Fruit fly (Drosophila melanogaster): ENCODE data around the gene Acsf3.

Acsf3 gene

DNA sequence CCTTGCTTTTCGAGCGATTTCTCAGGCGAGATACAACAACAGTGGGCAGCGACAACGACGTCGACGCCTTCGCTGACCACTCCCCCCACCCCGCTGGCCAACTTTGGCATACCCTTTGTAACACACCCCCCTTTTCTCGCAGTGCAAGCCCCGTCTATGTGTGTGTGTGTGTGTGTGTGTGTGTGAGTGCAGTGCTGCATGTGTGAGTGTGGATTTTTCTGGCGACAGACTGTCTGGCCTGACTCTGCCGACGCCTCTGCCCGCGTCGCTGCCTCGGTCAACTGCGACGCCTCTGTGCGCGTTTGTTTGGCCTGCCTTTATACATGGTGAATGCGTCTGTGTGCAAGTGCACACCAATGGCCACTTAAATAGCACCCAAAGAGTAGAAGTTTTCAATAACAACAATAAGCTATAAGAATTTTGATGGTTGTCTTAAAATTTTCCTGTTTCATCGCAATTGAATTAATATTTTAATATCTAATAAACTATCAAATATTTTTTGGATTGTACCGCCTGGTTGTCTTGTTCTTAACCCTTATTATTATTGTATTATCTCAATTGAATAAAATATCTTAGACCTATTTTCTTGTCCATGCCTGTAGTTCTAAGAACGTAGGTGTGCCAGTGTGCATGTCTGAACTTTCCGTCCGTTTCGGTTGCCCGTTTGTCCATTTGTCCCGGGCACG is 34.8 kb upstream of the Acsf3 start (continued):
- TF ChIP-seq Sin3A (optimal IDR thresholded peaks at IDR 0.05) (no peak), CG30020 (tag; optimal IDR thresholded peaks at IDR 0.05) (peak; percentile 74), onecut (GFP tag; IDR thresholded peaks at IDR 0.05) (peak; percentile 82), Fer3 (tag; optimal IDR thresholded peaks at IDR 0.05) (peak; percentile 82), sens-2 (GFP tag; IDR thresholded peaks at IDR 0.05) (peak; percentile 81), CG15479 (GFP tag; optimal IDR thresholded peaks at IDR 0.05) (peak; percentile 76), grau (tag; optimal IDR thresholded peaks at IDR 0.05) (peak; percentile 92), Dfd (GFP tag; optimal IDR thresholded peaks at IDR 0.05) (no peak), Mad (GFP tag; optimal IDR thresholded peaks at IDR 0.05) (peak; percentile 57), sqz (GFP tag; optimal IDR thresholded peaks at IDR 0.05) (peak; percentile 93), Blimp-1 (GFP tag; optimal IDR thresholded peaks at IDR 0.05) (peak; percentile 93), abd-A (tag; optimal IDR thresholded peaks at IDR 0.05) (peak; percentile 39), BEAF-32 (GFP tag; optimal IDR thresholded peaks at IDR 0.05) (no peak), Usf (GFP tag; optimal IDR thresholded peaks at IDR 0.05) (peak; percentile 40), CG15011 (GFP tag; optimal IDR thresholded peaks at IDR 0.05) (peak; percentile 79), CG8281 (tag; optimal IDR thresholded peaks at IDR 0.05) (peak; percentile 69), CG34224 (GFP tag; IDR thresholded peaks at IDR 0.05; ENCODE audit: partially characterized antibody) (no peak), Hmr (GFP tag; optimal IDR thresholded peaks at IDR 0.05) (peak; percentile 80), maf-S (GFP tag; optimal IDR thresholded peaks at IDR 0.05) (no peak), Ssrp (tag; optimal IDR thresholded peaks at IDR 0.05) (peak; percentile 94), CG6254 (GFP tag; optimal IDR thresholded peaks at IDR 0.05) (peak; percentile 94), Bgb (GFP tag; IDR thresholded peaks at IDR 0.05; ENCODE audit: partially characterized antibody) (no peak), CG18619 (GFP tag; optimal IDR thresholded peaks at IDR 0.05) (peak; percentile 81), CG1603 (tag; optimal IDR thresholded peaks at IDR 0.05) (peak; percentile 7), Bteb2 (GFP tag; optimal IDR thresholded peaks at IDR 0.05) (peak; percentile 33), CG10274 (GFP tag; optimal IDR thresholded peaks at IDR 0.05) (peak; percentile 55), CG13775 (GFP tag; optimal IDR thresholded peaks at IDR 0.05) (peak; percentile 80), en (GFP tag; optimal IDR thresholded peaks at IDR 0.05) (no peak), CG14014 (GFP tag; IDR thresholded peaks at IDR 0.05) (peak; percentile 78), ro (GFP tag; IDR thresholded peaks at IDR 0.05) (peak; percentile 73; the same call in 1 of the 2 replicates), CG7357 (GFP tag; IDR thresholded peaks at IDR 0.05) (peak; percentile 47; the same call in 1 of the 3 replicates), bsh (GFP tag; optimal IDR thresholded peaks at IDR 0.05) (peak; percentile 67 to 97), mld (GFP tag; IDR thresholded peaks at IDR 0.05; ENCODE audit: partially characterized antibody) (no peak), CG10321 (GFP tag; IDR thresholded peaks at IDR 0.05) (peak; percentile 19; the same call in 1 of the 2 replicates), wek (GFP tag; optimal IDR thresholded peaks at IDR 0.05) (peak; percentile 58), Ets97D (GFP tag; optimal IDR thresholded peaks at IDR 0.05) (no peak), CG9932 (GFP tag; IDR thresholded peaks at IDR 0.05) (no peak), knrl (GFP tag; IDR thresholded peaks at IDR 0.05; ENCODE audit: partially characterized antibody) (no peak), gsb (GFP tag; IDR thresholded peaks at IDR 0.05) (no peak), CG12071 (GFP tag; optimal IDR thresholded peaks at IDR 0.05) (peak; percentile 68), usp (GFP tag; optimal IDR thresholded peaks at IDR 0.05) (no peak), CG7987 (GFP tag; optimal IDR thresholded peaks at IDR 0.05) (peak; percentile 46), CG10366 (GFP tag; IDR thresholded peaks at IDR 0.05) (peak; percentile 65), z (GFP tag; IDR thresholded peaks at IDR 0.05) (peak; percentile 67; the same call in 2 of the 3 replicates), kay (GFP tag; optimal IDR thresholded peaks at IDR 0.05) (peak; percentile 30), Optix (GFP tag; IDR thresholded peaks at IDR 0.05) (peak; percentile 48; the same call in 1 of the 3 replicates), twi (tag; optimal IDR thresholded peaks at IDR 0.05) (peak; percentile 91), CHES-1-like (GFP tag; optimal IDR thresholded peaks at IDR 0.05) (no peak), vnd (GFP tag; IDR thresholded peaks at IDR 0.05; ENCODE audit: partially characterized antibody) (no peak)
